Worm (Caenorhabditis elegans) whole organism, L1 larva: Measurements from ENCODE around the gene srb-11.

Experiments used
- F16B12.6 ChIP-seq: fragments of 150-350 bp; optimal IDR thresholded peaks from 2 replicates; lab custom pipeline; 2014; ENCODE audit warnings: missing biosample characterization, missing genetic modification characterization
- alr-1 ChIP-seq: fragments of 200-800 bp; sonication (Bioruptor generic); optimal IDR thresholded peaks from 2 replicates; lab custom pipeline; 2018; ENCODE audit warnings: borderline replicate concordance, mild to moderate bottlenecking, missing genetic modification characterization, missing compliant biosample characterization
- aly-2 ChIP-seq: fragments of 150-350 bp; optimal IDR thresholded peaks from 2 replicates; lab custom pipeline; 2014; ENCODE audit warnings: missing biosample characterization, missing genetic modification characterization
- ceh-8 ChIP-seq: fragments of 200-800 bp; sonication (Bioruptor generic); optimal IDR thresholded peaks from 2 replicates; lab custom pipeline; 2018; ENCODE audit warnings: mild to moderate bottlenecking, missing genetic modification characterization, moderate library complexity, missing compliant biosample characterization
- ceh-90 ChIP-seq: sonication (generic microtip); optimal IDR thresholded peaks from 2 replicates; lab custom pipeline; 2016; ENCODE audit warnings: missing genetic modification characterization, missing compliant biosample characterization
- elt-2 ChIP-seq: sonication (generic microtip); optimal IDR thresholded peaks from 2 replicates; lab custom pipeline; 2016; ENCODE audit warnings: missing genetic modification characterization, mild to moderate bottlenecking, inconsistent platforms, missing compliant biosample characterization, missing genetic modification reagents
- fkh-10 ChIP-seq: sonication (generic microtip); optimal IDR thresholded peaks from 2 replicates; lab custom pipeline; 2017; ENCODE audit warnings: missing biosample characterization, missing genetic modification reagents, missing genetic modification characterization
- fkh-8 ChIP-seq: sonication (generic microtip); optimal IDR thresholded peaks from 2 replicates; lab custom pipeline; 2016; ENCODE audit warnings: mild to moderate bottlenecking, missing genetic modification characterization, missing compliant biosample characterization
- fos-1 ChIP-seq: fragments of 150-350 bp; optimal IDR thresholded peaks from 2 replicates; lab custom pipeline; 2014; ENCODE audit warnings: missing biosample characterization, missing genetic modification characterization
- grh-1 ChIP-seq: fragments of 200-800 bp; sonication (Bioruptor generic); IDR thresholded peaks from 2 replicates; pipeline ENCODE4 v1.3.6; 2022; ENCODE audit warnings: missing genetic modification reagents, missing genetic modification characterization, missing compliant biosample characterization
- hlh-17 ChIP-seq: fragments of 200-800 bp; sonication (Bioruptor generic); optimal IDR thresholded peaks from 2 replicates; lab custom pipeline; 2018; ENCODE audit warnings: missing genetic modification characterization, mild to moderate bottlenecking, missing compliant biosample characterization, moderate library complexity, borderline replicate concordance
- irx-1 ChIP-seq: sonication (generic microtip); optimal IDR thresholded peaks from 2 replicates; lab custom pipeline; 2016; ENCODE audit warnings: missing genetic modification characterization, missing compliant biosample characterization
- isw-1 ChIP-seq: fragments of 200-800 bp; sonication (Bioruptor generic); IDR thresholded peaks from 2 replicates; pipeline ENCODE4 v1.3.6; 2022; ENCODE audit warnings: missing genetic modification characterization, missing compliant biosample characterization
- lin-14 ChIP-seq: fragments of 200-800 bp; sonication (Bioruptor generic); optimal IDR thresholded peaks from 2 replicates; lab custom pipeline; 2018; ENCODE audit warnings: mild to moderate bottlenecking, missing genetic modification characterization, moderate library complexity, missing compliant biosample characterization
- lin-35 ChIP-seq, 2 experiments: fragments of 150-350 bp; optimal IDR thresholded peaks; 2 replicates each; lab custom pipeline; 2014; ENCODE audit warnings: missing biosample characterization in 2 of 2, missing genetic modification characterization in 2 of 2, missing genetic modification reagents in 2 of 2
- lin-39 ChIP-seq: fragments of 150-350 bp; optimal IDR thresholded peaks from 2 replicates; lab custom pipeline; 2014; ENCODE audit warnings: missing biosample characterization, missing genetic modification reagents, missing genetic modification characterization
- lir-3 ChIP-seq: sonication (generic microtip); optimal IDR thresholded peaks from 2 replicates; lab custom pipeline; 2016; ENCODE audit warnings: mild to moderate bottlenecking, missing genetic modification characterization, moderate library complexity, missing compliant biosample characterization; ENCODE audit not compliant: poor library complexity
- lsy-2 ChIP-seq, 2 experiments: fragments of 150-350 bp; optimal IDR thresholded peaks; 2 replicates each; lab custom pipeline; 2014; ENCODE audit warnings: missing biosample characterization in 2 of 2, missing genetic modification characterization in 2 of 2
- mdl-1 ChIP-seq, 2 experiments: fragments of 150-350 bp; optimal IDR thresholded peaks; 2 replicates each; lab custom pipeline; 2014 to 2017; ENCODE audit warnings: missing biosample characterization in 2 of 2, missing genetic modification characterization in 2 of 2, inconsistent platforms in 1 of 2
- mep-1 ChIP-seq: fragments of 150-350 bp; optimal IDR thresholded peaks from 2 replicates; lab custom pipeline; 2014; ENCODE audit warnings: missing biosample characterization, missing genetic modification characterization
- nhr-12 ChIP-seq: sonication (generic microtip); optimal IDR thresholded peaks from 2 replicates; lab custom pipeline; 2017; ENCODE audit warnings: missing biosample characterization, missing genetic modification characterization
- nhr-19 ChIP-seq: fragments of 200-800 bp; sonication (Bioruptor generic); conservative IDR thresholded peaks from 2 replicates; pipeline ENCODE4 v1.3.6; 2022; ENCODE audit warnings: missing genetic modification characterization, missing compliant biosample characterization
- nhr-20 ChIP-seq: sonication (generic microtip); optimal IDR thresholded peaks from 2 replicates; lab custom pipeline; 2016; ENCODE audit warnings: mild to moderate bottlenecking, missing genetic modification characterization, missing compliant biosample characterization
- nhr-71 ChIP-seq: sonication (generic microtip); optimal IDR thresholded peaks from 2 replicates; lab custom pipeline; 2016; ENCODE audit warnings: mild to moderate bottlenecking, missing genetic modification characterization, moderate library complexity, missing compliant biosample characterization
- nhr-77 ChIP-seq: fragments of 150-350 bp; optimal IDR thresholded peaks from 2 replicates; lab custom pipeline; 2014; ENCODE audit warnings: missing biosample characterization, missing genetic modification characterization
- nhr-84 ChIP-seq: sonication (generic microtip); optimal IDR thresholded peaks from 2 replicates; lab custom pipeline; 2017; ENCODE audit warnings: missing biosample characterization, missing genetic modification characterization
- nhr-90 ChIP-seq: sonication (generic microtip); optimal IDR thresholded peaks from 2 replicates; lab custom pipeline; 2016; ENCODE audit warnings: mild to moderate bottlenecking, missing genetic modification characterization, missing compliant biosample characterization; ENCODE audit not compliant: poor library complexity
- pag-3 ChIP-seq: sonication (generic microtip); optimal IDR thresholded peaks from 2 replicates; lab custom pipeline; 2017; ENCODE audit warnings: missing genetic modification characterization, mild to moderate bottlenecking, missing compliant biosample characterization, antibody characterized with exemption, borderline replicate concordance; ENCODE audit not compliant: insufficient read depth
- skn-1 ChIP-seq: fragments of 150-350 bp; optimal IDR thresholded peaks from 2 replicates; lab custom pipeline; 2014; ENCODE audit warnings: missing biosample characterization, missing genetic modification characterization
- snpc-4 ChIP-seq: fragments of 150-350 bp; optimal IDR thresholded peaks from 2 replicates; lab custom pipeline; 2014; ENCODE audit warnings: missing biosample characterization, missing genetic modification characterization
- sox-4 ChIP-seq: sonication (generic microtip); optimal IDR thresholded peaks from 2 replicates; lab custom pipeline; 2016; ENCODE audit warnings: missing genetic modification characterization, missing compliant biosample characterization
- swsn-7 ChIP-seq: sonication (generic microtip); optimal IDR thresholded peaks from 2 replicates; lab custom pipeline; 2016; ENCODE audit warnings: missing genetic modification characterization, missing compliant biosample characterization
- tbx-2 ChIP-seq: sonication (generic microtip); optimal IDR thresholded peaks from 2 replicates; lab custom pipeline; 2016; ENCODE audit warnings: missing genetic modification characterization, missing compliant biosample characterization
- tlp-1 ChIP-seq: fragments of 150-350 bp; optimal IDR thresholded peaks from 2 replicates; lab custom pipeline; 2014; ENCODE audit warnings: missing biosample characterization, missing genetic modification characterization
- unc-30 ChIP-seq: sonication (generic microtip); optimal IDR thresholded peaks from 2 replicates; lab custom pipeline; 2017; ENCODE audit warnings: missing biosample characterization, missing genetic modification characterization
- unc-62 ChIP-seq: fragments of 150-350 bp; optimal IDR thresholded peaks from 2 replicates; lab custom pipeline; 2014; ENCODE audit warnings: missing biosample characterization, missing genetic modification reagents, missing genetic modification characterization
- unc-98 ChIP-seq: fragments of 200-800 bp; sonication (Bioruptor generic); IDR thresholded peaks from 2 replicates; pipeline ENCODE4 v1.3.6; 2022; ENCODE audit warnings: missing genetic modification characterization, missing compliant biosample characterization
- vab-15 ChIP-seq: sonication (generic microtip); optimal IDR thresholded peaks from 2 replicates; lab custom pipeline; 2017; ENCODE audit warnings: missing genotype, mild to moderate bottlenecking, missing genetic modification characterization, missing compliant biosample characterization
- xbp-1 ChIP-seq: sonication (generic microtip); optimal IDR thresholded peaks from 2 replicates; lab custom pipeline; 2016; ENCODE audit warnings: missing genetic modification characterization, missing compliant biosample characterization
- zag-1 ChIP-seq: fragments of 150-350 bp; optimal IDR thresholded peaks from 2 replicates; lab custom pipeline; 2014; ENCODE audit warnings: missing biosample characterization, missing genetic modification characterization
- ztf-11 ChIP-seq, 2 experiments: sonication (generic microtip); optimal IDR thresholded peaks; 2 replicates each; lab custom pipeline; 2016 to 2017; ENCODE audit warnings: missing genetic modification characterization in 2 of 2, missing biosample characterization in 1 of 2, missing compliant biosample characterization in 1 of 2
- ztf-4 ChIP-seq: fragments of 150-350 bp; optimal IDR thresholded peaks from 2 replicates; lab custom pipeline; 2014; ENCODE audit warnings: missing biosample characterization, missing genetic modification characterization

srb-11 gene

DNA sequence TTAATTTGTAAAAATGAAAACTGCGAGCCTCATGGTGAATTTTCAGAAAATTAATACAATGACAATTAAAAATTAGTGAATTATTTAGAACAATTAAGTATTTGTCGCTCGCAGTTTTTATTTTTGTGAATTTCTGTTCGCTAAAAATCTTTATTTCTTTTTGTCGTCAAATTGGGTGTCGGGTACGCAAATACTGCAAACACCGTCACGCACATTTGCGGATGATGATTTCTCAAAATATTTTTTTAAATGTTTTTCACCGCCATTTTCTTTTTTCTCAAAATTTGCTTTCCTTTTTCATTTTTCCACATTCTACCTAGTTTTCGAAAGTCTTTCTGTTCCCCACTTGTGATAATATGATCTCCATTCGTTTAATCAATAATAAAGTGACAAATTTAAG lies 3.8 kb downstream of the srb-11 start (continued):
- TF ChIP-seq skn-1 (tag; lab: Kevin White, UChicago) (peak; percentile 98), aly-2 (tag; lab: Kevin White, UChicago) (no peak), lin-14 (GFP tag; lab: Kevin White, UChicago) (no peak), fkh-8 (tag; lab: Kevin White, UChicago) (peak; percentile 7), snpc-4 (tag; lab: Kevin White, UChicago) (peak; percentile 16), hlh-17 (GFP tag; lab: Kevin White, UChicago) (no peak), elt-2 (tag; lab: Kevin White, UChicago) (no peak), vab-15 (tag; lab: Kevin White, UChicago) (no peak), nhr-90 (tag; lab: Kevin White, UChicago) (peak; percentile 24), nhr-71 (peak; percentile 65), lin-35 (GFP tag; optimal IDR thresholded peaks at IDR 0.05; lab: Kevin White, UChicago) (peak; percentile 54 to 64), ztf-11 (tag; optimal IDR thresholded peaks at IDR 0.05; lab: Kevin White, UChicago) (no peak), lsy-2 (tag; optimal IDR thresholded peaks at IDR 0.05; lab: Kevin White, UChicago) (peak; percentile 72 to 76), xbp-1 (tag; lab: Kevin White, UChicago) (peak; percentile 49), nhr-77 (tag; lab: Kevin White, UChicago) (no peak), nhr-20 (tag; lab: Kevin White, UChicago) (peak; percentile 62), fkh-10 (GFP tag; lab: Kevin White, UChicago) (no peak), unc-98 (GFP tag; lab: Robert Waterston, UW) (no peak), pag-3 (tag; lab: Kevin White, UChicago) (no peak), mdl-1 (tag; optimal IDR thresholded peaks at IDR 0.05; lab: Kevin White, UChicago) (peak in 1 of 2 experiments; percentile 36), irx-1 (no peak), ztf-4 (no peak), tlp-1 (tag; lab: Kevin White, UChicago) (no peak), alr-1 (tag; lab: Kevin White, UChicago) (no peak), F16B12.6 (tag; lab: Kevin White, UChicago) (peak; percentile 95), fos-1 (tag; lab: Kevin White, UChicago) (peak; percentile 28), unc-30 (no peak), mep-1 (tag; lab: Kevin White, UChicago) (peak; percentile 36), isw-1 (GFP tag; lab: Robert Waterston, UW) (peak; percentile 36), lir-3 (tag; lab: Kevin White, UChicago) (no peak), grh-1 (GFP tag; lab: Robert Waterston, UW) (no peak), zag-1 (tag; lab: Kevin White, UChicago) (no peak), ceh-8 (no peak), swsn-7 (peak; percentile 50), nhr-84 (tag; lab: Kevin White, UChicago) (no peak), nhr-12 (no peak), ceh-90 (tag; lab: Kevin White, UChicago) (no peak)

DNA sequence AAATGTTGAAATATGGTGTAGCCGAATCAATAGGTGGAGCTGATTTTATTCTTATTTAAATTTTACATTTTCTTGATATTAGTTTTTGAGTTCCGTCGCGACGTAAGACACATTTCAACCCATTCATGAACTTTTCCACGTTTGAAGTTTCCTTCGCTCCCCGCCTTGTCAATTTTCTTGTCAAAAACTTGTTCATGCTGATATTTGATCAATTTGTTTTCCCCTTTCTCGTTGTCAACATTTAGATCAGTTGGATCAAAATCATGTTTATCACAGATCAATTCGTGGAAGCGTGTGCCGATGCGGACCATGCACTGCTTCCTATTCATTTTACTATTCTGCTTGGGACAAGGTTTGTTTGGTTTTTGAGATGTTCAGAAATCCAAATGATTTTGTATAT lies 9.8 kb downstream of the srb-11 start, which contains the start of gene chtb-2:
TSS of gene chtb-2 (plus strand) at position 301 of the 400 bp plus-strand sequence.
- TF ChIP-seq sox-4: no peak
- TF ChIP-seq lin-39 (tag; lab: Kevin White, UChicago): no peak
- no peak for TF ChIP-seq tbx-2 (tag; lab: Kevin White, UChicago)
- no peak for TF ChIP-seq skn-1 (tag; lab: Kevin White, UChicago)
- no peak for TF ChIP-seq nhr-19 (GFP tag; lab: Robert Waterston, UW)
- no peak for TF ChIP-seq unc-62 (GFP tag; lab: Kevin White, UChicago)
- no peak for TF ChIP-seq nhr-12
- no peak for TF ChIP-seq mep-1 (tag; lab: Kevin White, UChicago)
- no peak for TF ChIP-seq ceh-8
